Worm (Caenorhabditis elegans) whole organism, L1 larva: ENCODE measurements around the gene H37A05.4.

Experiments
- C04F5.9 ChIP-seq: sonication (generic microtip); optimal IDR thresholded peaks from 2 replicates; lab custom pipeline; 2016; ENCODE audit warnings: missing genetic modification characterization, missing compliant biosample characterization
- C16A3.4 ChIP-seq: fragments of 150-350 bp; optimal IDR thresholded peaks from 2 replicates; lab custom pipeline; 2014; ENCODE audit warnings: missing biosample characterization, missing genetic modification characterization
- C34B4.2 ChIP-seq: sonication (generic microtip); optimal IDR thresholded peaks from 2 replicates; lab custom pipeline; 2017; ENCODE audit warnings: mild to moderate bottlenecking, missing genetic modification characterization, missing compliant biosample characterization
- alr-1 ChIP-seq: fragments of 200-800 bp; sonication (Bioruptor generic); optimal IDR thresholded peaks from 2 replicates; lab custom pipeline; 2018; ENCODE audit warnings: borderline replicate concordance, mild to moderate bottlenecking, missing genetic modification characterization, missing compliant biosample characterization
- aly-2 ChIP-seq: fragments of 150-350 bp; optimal IDR thresholded peaks from 2 replicates; lab custom pipeline; 2014; ENCODE audit warnings: missing biosample characterization, missing genetic modification characterization
- ama-1 ChIP-seq: fragments of 150-350 bp; optimal IDR thresholded peaks from 2 replicates; lab custom pipeline; 2014
- blmp-1 ChIP-seq: fragments of 150-350 bp; optimal IDR thresholded peaks from 2 replicates; lab custom pipeline; 2014; ENCODE audit warnings: missing biosample characterization, missing genetic modification characterization
- ceh-63 ChIP-seq: fragments of 200-800 bp; sonication (Bioruptor generic); optimal IDR thresholded peaks from 2 replicates; lab custom pipeline; 2018; ENCODE audit warnings: mild to moderate bottlenecking, missing genetic modification characterization, missing compliant biosample characterization
- ceh-82 ChIP-seq, 3 experiments: fragments of 150-350 bp in 1 of 3; sonication (generic microtip) in 2 of 3; optimal IDR thresholded peaks; 2 replicates each; lab custom pipeline; 2014 to 2017; ENCODE audit warnings: missing biosample characterization in 3 of 3, missing genetic modification characterization in 3 of 3
- dpl-1 ChIP-seq, 3 experiments: fragments of 150-350 bp in 2 of 3; sonication (generic microtip) in 1 of 3; optimal IDR thresholded peaks; 2 replicates each; lab custom pipeline; 2014 to 2017; ENCODE audit warnings: missing biosample characterization in 3 of 3, missing genetic modification characterization in 3 of 3, missing genetic modification reagents in 3 of 3
- dsc-1 ChIP-seq: sonication (generic microtip); optimal IDR thresholded peaks from 2 replicates; lab custom pipeline; 2016; ENCODE audit warnings: mild to moderate bottlenecking, missing genetic modification characterization, missing compliant biosample characterization
- efl-1 ChIP-seq, 4 experiments: fragments of 150-350 bp; optimal IDR thresholded peaks in 3 of 4; peaks in 1 of 4; 1 replicate in 1 of 4; 2 replicates in 3 of 4; lab custom pipeline; 2014; ENCODE audit warnings: missing biosample characterization in 2 of 4, missing genetic modification characterization in 2 of 4, missing genetic modification reagents in 2 of 4
- egl-13 ChIP-seq: sonication (generic microtip); optimal IDR thresholded peaks from 2 replicates; lab custom pipeline; 2016; ENCODE audit warnings: missing genotype, missing genetic modification reagents, missing genetic modification characterization, missing compliant biosample characterization
- egl-27 ChIP-seq, 2 experiments: fragments of 150-350 bp in 1 of 2; sonication (generic microtip); optimal IDR thresholded peaks; 3 replicates each; lab custom pipeline; 2017 to 2018; ENCODE audit warnings: missing biosample characterization in 2 of 2, missing genetic modification characterization in 2 of 2, missing genetic modification reagents in 2 of 2
- fkh-10 ChIP-seq: sonication (generic microtip); optimal IDR thresholded peaks from 2 replicates; lab custom pipeline; 2017; ENCODE audit warnings: missing biosample characterization, missing genetic modification reagents, missing genetic modification characterization
- fkh-8 ChIP-seq: sonication (generic microtip); optimal IDR thresholded peaks from 2 replicates; lab custom pipeline; 2016; ENCODE audit warnings: mild to moderate bottlenecking, missing genetic modification characterization, missing compliant biosample characterization
- fos-1 ChIP-seq: fragments of 150-350 bp; optimal IDR thresholded peaks from 2 replicates; lab custom pipeline; 2014; ENCODE audit warnings: missing biosample characterization, missing genetic modification characterization
- grh-1 ChIP-seq: fragments of 200-800 bp; sonication (Bioruptor generic); IDR thresholded peaks from 2 replicates; pipeline ENCODE4 v1.3.6; 2022; ENCODE audit warnings: missing genetic modification reagents, missing genetic modification characterization, missing compliant biosample characterization
- hlh-4 ChIP-seq: sonication (generic microtip); optimal IDR thresholded peaks from 2 replicates; lab custom pipeline; 2016; ENCODE audit warnings: mild to moderate bottlenecking, missing genetic modification characterization, missing compliant biosample characterization
- hpl-2 ChIP-seq: fragments of 150-350 bp; optimal IDR thresholded peaks from 2 replicates; lab custom pipeline; 2014; ENCODE audit warnings: missing biosample characterization, missing genetic modification reagents, missing genetic modification characterization
- lin-13 ChIP-seq: fragments of 150-350 bp; optimal IDR thresholded peaks from 2 replicates; lab custom pipeline; 2014; ENCODE audit warnings: missing biosample characterization, missing genetic modification reagents, missing genetic modification characterization
- lin-14 ChIP-seq: fragments of 200-800 bp; sonication (Bioruptor generic); optimal IDR thresholded peaks from 2 replicates; lab custom pipeline; 2018; ENCODE audit warnings: mild to moderate bottlenecking, missing genetic modification characterization, moderate library complexity, missing compliant biosample characterization
- lin-15B ChIP-seq: fragments of 150-350 bp; sonication (generic microtip); optimal IDR thresholded peaks from 3 replicates; lab custom pipeline; 2014; ENCODE audit warnings: missing biosample characterization, missing genetic modification characterization
- lin-35 ChIP-seq, 2 experiments: fragments of 150-350 bp; optimal IDR thresholded peaks; 2 replicates each; lab custom pipeline; 2014; ENCODE audit warnings: missing biosample characterization in 2 of 2, missing genetic modification characterization in 2 of 2, missing genetic modification reagents in 2 of 2
- lir-3 ChIP-seq: sonication (generic microtip); optimal IDR thresholded peaks from 2 replicates; lab custom pipeline; 2016; ENCODE audit warnings: mild to moderate bottlenecking, missing genetic modification characterization, moderate library complexity, missing compliant biosample characterization; ENCODE audit not compliant: poor library complexity
- mab-9 ChIP-seq: fragments of 200-800 bp; sonication (Bioruptor generic); IDR thresholded peaks from 2 replicates; pipeline ENCODE4 v1.3.6; 2022; ENCODE audit warnings: missing genetic modification reagents, missing genetic modification characterization, missing compliant biosample characterization
- mdl-1 ChIP-seq, 2 experiments: fragments of 150-350 bp; optimal IDR thresholded peaks; 2 replicates each; lab custom pipeline; 2014 to 2017; ENCODE audit warnings: missing biosample characterization in 2 of 2, missing genetic modification characterization in 2 of 2, inconsistent platforms in 1 of 2
- mef-2 ChIP-seq: fragments of 150-350 bp; optimal IDR thresholded peaks from 2 replicates; lab custom pipeline; 2014; ENCODE audit warnings: missing biosample characterization, missing genetic modification characterization
- mep-1 ChIP-seq: fragments of 150-350 bp; optimal IDR thresholded peaks from 2 replicates; lab custom pipeline; 2014; ENCODE audit warnings: missing biosample characterization, missing genetic modification characterization
- nhr-12 ChIP-seq: sonication (generic microtip); optimal IDR thresholded peaks from 2 replicates; lab custom pipeline; 2017; ENCODE audit warnings: missing biosample characterization, missing genetic modification characterization
- nhr-20 ChIP-seq: sonication (generic microtip); optimal IDR thresholded peaks from 2 replicates; lab custom pipeline; 2016; ENCODE audit warnings: mild to moderate bottlenecking, missing genetic modification characterization, missing compliant biosample characterization
- nhr-237 ChIP-seq: fragments of 150-350 bp; optimal IDR thresholded peaks from 2 replicates; lab custom pipeline; 2014; ENCODE audit warnings: missing biosample characterization, missing genetic modification characterization
- nhr-28 ChIP-seq: fragments of 150-350 bp; optimal IDR thresholded peaks from 2 replicates; lab custom pipeline; 2014; ENCODE audit warnings: missing biosample characterization, missing genetic modification characterization
- nhr-47 ChIP-seq: sonication (generic microtip); optimal IDR thresholded peaks from 2 replicates; lab custom pipeline; 2016; ENCODE audit warnings: mild to moderate bottlenecking, missing genetic modification characterization, moderate library complexity, missing compliant biosample characterization
- nhr-77 ChIP-seq: fragments of 150-350 bp; optimal IDR thresholded peaks from 2 replicates; lab custom pipeline; 2014; ENCODE audit warnings: missing biosample characterization, missing genetic modification characterization
- nhr-90 ChIP-seq: sonication (generic microtip); optimal IDR thresholded peaks from 2 replicates; lab custom pipeline; 2016; ENCODE audit warnings: mild to moderate bottlenecking, missing genetic modification characterization, missing compliant biosample characterization; ENCODE audit not compliant: poor library complexity
- pag-3 ChIP-seq: sonication (generic microtip); optimal IDR thresholded peaks from 2 replicates; lab custom pipeline; 2017; ENCODE audit warnings: missing genetic modification characterization, mild to moderate bottlenecking, missing compliant biosample characterization, antibody characterized with exemption, borderline replicate concordance; ENCODE audit not compliant: insufficient read depth
- pqm-1 ChIP-seq: sonication (generic microtip); optimal IDR thresholded peaks from 3 replicates; lab custom pipeline; 2017; ENCODE audit warnings: missing biosample characterization, missing genetic modification characterization
- rnt-1 ChIP-seq: sonication (generic microtip); optimal IDR thresholded peaks from 2 replicates; lab custom pipeline; 2016; ENCODE audit warnings: mild to moderate bottlenecking, missing genetic modification characterization, moderate library complexity, missing compliant biosample characterization
- skn-1 ChIP-seq: fragments of 150-350 bp; optimal IDR thresholded peaks from 2 replicates; lab custom pipeline; 2014; ENCODE audit warnings: missing biosample characterization, missing genetic modification characterization
- snpc-4 ChIP-seq: fragments of 150-350 bp; optimal IDR thresholded peaks from 2 replicates; lab custom pipeline; 2014; ENCODE audit warnings: missing biosample characterization, missing genetic modification characterization
- sox-4 ChIP-seq: sonication (generic microtip); optimal IDR thresholded peaks from 2 replicates; lab custom pipeline; 2016; ENCODE audit warnings: missing genetic modification characterization, missing compliant biosample characterization
- sup-37 ChIP-seq: fragments of 200-800 bp; sonication (Bioruptor generic); optimal IDR thresholded peaks from 2 replicates; lab custom pipeline; 2018; ENCODE audit warnings: mild to moderate bottlenecking, missing genetic modification characterization, missing compliant biosample characterization
- swsn-7 ChIP-seq: sonication (generic microtip); optimal IDR thresholded peaks from 2 replicates; lab custom pipeline; 2016; ENCODE audit warnings: missing genetic modification characterization, missing compliant biosample characterization
- tlp-1 ChIP-seq: fragments of 150-350 bp; optimal IDR thresholded peaks from 2 replicates; lab custom pipeline; 2014; ENCODE audit warnings: missing biosample characterization, missing genetic modification characterization
- unc-30 ChIP-seq: sonication (generic microtip); optimal IDR thresholded peaks from 2 replicates; lab custom pipeline; 2017; ENCODE audit warnings: missing biosample characterization, missing genetic modification characterization
- unc-86 ChIP-seq: sonication (generic microtip); optimal IDR thresholded peaks from 2 replicates; lab custom pipeline; 2016; ENCODE audit warnings: missing genetic modification characterization, missing compliant biosample characterization
- xbp-1 ChIP-seq: sonication (generic microtip); optimal IDR thresholded peaks from 2 replicates; lab custom pipeline; 2016; ENCODE audit warnings: missing genetic modification characterization, missing compliant biosample characterization
- zag-1 ChIP-seq: fragments of 150-350 bp; optimal IDR thresholded peaks from 2 replicates; lab custom pipeline; 2014; ENCODE audit warnings: missing biosample characterization, missing genetic modification characterization
- zip-4 ChIP-seq: fragments of 200-800 bp; sonication (Bioruptor generic); optimal IDR thresholded peaks from 2 replicates; lab custom pipeline; 2018; ENCODE audit warnings: mild to moderate bottlenecking, missing genetic modification characterization, moderate library complexity, missing compliant biosample characterization
- ztf-11 ChIP-seq, 2 experiments: sonication (generic microtip); optimal IDR thresholded peaks; 2 replicates each; lab custom pipeline; 2016 to 2017; ENCODE audit warnings: missing genetic modification characterization in 2 of 2, missing biosample characterization in 1 of 2, missing compliant biosample characterization in 1 of 2
- ztf-4 ChIP-seq: fragments of 150-350 bp; optimal IDR thresholded peaks from 2 replicates; lab custom pipeline; 2014; ENCODE audit warnings: missing biosample characterization, missing genetic modification characterization

The H37A05.4 gene

ce11 chrV:13625517-13626097, 24.0 kb downstream of the H37A05.4 start, which contains the start of the genes nduv-2 and F53F4.12:
Gene nduv-2 (minus strand): TSS chrV:13625567.
Gene F53F4.12 (plus strand): TSS chrV:13626047.
- no peak for TF ChIP-seq unc-30
- no peak for TF ChIP-seq sox-4 (tag; lab: Kevin White, UChicago)
- TF ChIP-seq hlh-4 (tag; lab: Kevin White, UChicago) = no peak
- TF ChIP-seq zip-4 (GFP tag; lab: Kevin White, UChicago) = no peak
- TF ChIP-seq snpc-4 (tag; lab: Kevin White, UChicago) = no peak
- peak; percentile 7 to 71 (median 59) for TF ChIP-seq dpl-1 (GFP tag; optimal IDR thresholded peaks at IDR 0.05; lab: Kevin White, UChicago)
- TF ChIP-seq nhr-90 (tag; lab: Kevin White, UChicago) = no peak
- no peak for TF ChIP-seq sup-37
- TF ChIP-seq fkh-8 (tag; lab: Kevin White, UChicago) = no peak
- TF ChIP-seq lin-35 (GFP tag; optimal IDR thresholded peaks at IDR 0.05; lab: Kevin White, UChicago) = peak; percentile 31 to 45
- TF ChIP-seq grh-1 (GFP tag; lab: Robert Waterston, UW) = no peak
- no peak for TF ChIP-seq dsc-1 (tag; lab: Kevin White, UChicago)
- peak; percentile 47 for TF ChIP-seq blmp-1 (tag; lab: Kevin White, UChicago)
- TF ChIP-seq mef-2 (tag; lab: Kevin White, UChicago) = no peak
- no peak for TF ChIP-seq nhr-12 (tag; lab: Kevin White, UChicago)
- TF ChIP-seq nhr-20 (tag; lab: Kevin White, UChicago) = no peak
- no peak for TF ChIP-seq C34B4.2 (tag; lab: Kevin White, UChicago)
- TF ChIP-seq nhr-47 (tag; lab: Kevin White, UChicago) = peak; percentile 1
- TF ChIP-seq lin-14 (GFP tag; lab: Kevin White, UChicago) = no peak
- no peak for TF ChIP-seq ztf-11 (tag; optimal IDR thresholded peaks at IDR 0.05; lab: Kevin White, UChicago)
- TF ChIP-seq pag-3 (tag; lab: Kevin White, UChicago) = no peak
- TF ChIP-seq unc-86 = no peak
- TF ChIP-seq fkh-10 (GFP tag; lab: Kevin White, UChicago) = no peak
- no peak for TF ChIP-seq hpl-2 (GFP tag; lab: Kevin White, UChicago)
- no peak for TF ChIP-seq nhr-77 (tag; lab: Kevin White, UChicago)
- no peak for TF ChIP-seq lin-13 (GFP tag; lab: Kevin White, UChicago)
- TF ChIP-seq nhr-237 = no peak
- no peak for TF ChIP-seq alr-1
- TF ChIP-seq egl-27 (tag; optimal IDR thresholded peaks at IDR 0.05; lab: Kevin White, UChicago) = no peak
- no peak for TF ChIP-seq swsn-7
- TF ChIP-seq mab-9 (GFP tag; lab: Robert Waterston, UW) = no peak
- peak in 1 of 3 experiments; percentile 51 for TF ChIP-seq ceh-82 (tag; optimal IDR thresholded peaks at IDR 0.05; lab: Kevin White, UChicago)
- TF ChIP-seq ama-1 (lab: Kevin White, UChicago) = no peak
- peak; percentile 48 for TF ChIP-seq lin-15B
- no peak for TF ChIP-seq egl-13 (tag; lab: Kevin White, UChicago)
- TF ChIP-seq mdl-1 (tag; optimal IDR thresholded peaks at IDR 0.05; lab: Kevin White, UChicago) = no peak
- peak; percentile 47 to 49 for TF ChIP-seq efl-1 (optimal IDR thresholded peaks at IDR 0.05; lab: Kevin White, UChicago)
- TF ChIP-seq efl-1 (GFP tag; optimal IDR thresholded peaks at IDR 0.05 in 1 of 2; lab: Kevin White, UChicago) = peak; percentile 30 to 95
- no peak for TF ChIP-seq zag-1 (tag; lab: Kevin White, UChicago)
- peak; percentile 20 for TF ChIP-seq C16A3.4 (tag; lab: Kevin White, UChicago)
- TF ChIP-seq xbp-1 (tag; lab: Kevin White, UChicago) = no peak
- TF ChIP-seq rnt-1 (tag; lab: Kevin White, UChicago) = peak; percentile 67
- TF ChIP-seq aly-2 (tag; lab: Kevin White, UChicago) = no peak
- no peak for TF ChIP-seq tlp-1 (tag; lab: Kevin White, UChicago)
- no peak for TF ChIP-seq nhr-28 (tag; lab: Kevin White, UChicago)
- no peak for TF ChIP-seq mep-1 (tag; lab: Kevin White, UChicago)
- no peak for TF ChIP-seq ceh-63 (GFP tag; lab: Kevin White, UChicago)
- peak; percentile 10 for TF ChIP-seq skn-1 (tag; lab: Kevin White, UChicago)
- no peak for TF ChIP-seq ztf-4 (tag; lab: Kevin White, UChicago)
- peak; percentile 13 for TF ChIP-seq lir-3 (tag; lab: Kevin White, UChicago)
- no peak for TF ChIP-seq pqm-1 (tag; lab: Kevin White, UChicago)
- no peak for TF ChIP-seq C04F5.9 (tag; lab: Kevin White, UChicago)
- TF ChIP-seq fos-1 (tag; lab: Kevin White, UChicago) = no peak
